Worm (Caenorhabditis elegans) whole organism, early embryonic: Measurements from ENCODE around the gene atln-1.

Experiments
- F13C5.2 ChIP-seq: sonication (generic microtip); optimal IDR thresholded peaks from 2 replicates; lab custom pipeline; 2017; ENCODE audit warnings: mild to moderate bottlenecking, missing genetic modification characterization, inconsistent platforms, missing compliant biosample characterization
- ama-1 ChIP-seq: fragments of 150-350 bp; optimal IDR thresholded peaks from 2 replicates; lab custom pipeline; 2014
- ceh-13 ChIP-seq: fragments of 200-800 bp; sonication (Bioruptor generic); optimal IDR thresholded peaks from 2 replicates; lab custom pipeline; 2018; ENCODE audit warnings: mild to moderate bottlenecking, missing genetic modification characterization, missing compliant biosample characterization
- ceh-36 ChIP-seq: sonication (generic microtip); optimal IDR thresholded peaks from 2 replicates; lab custom pipeline; 2016; ENCODE audit warnings: missing genetic modification characterization, inconsistent platforms, missing compliant biosample characterization
- ets-7 ChIP-seq: sonication (generic microtip); optimal IDR thresholded peaks from 2 replicates; lab custom pipeline; 2016; ENCODE audit warnings: missing genotype, missing genetic modification characterization, missing compliant biosample characterization
- flt-1 ChIP-seq: fragments of 200-800 bp; sonication (Bioruptor generic); IDR thresholded peaks from 2 replicates; pipeline ENCODE4 v1.3.6; 2022; ENCODE audit warnings: missing genetic modification characterization, missing compliant biosample characterization
- hmg-4 ChIP-seq: fragments of 200-800 bp; sonication (Bioruptor generic); optimal IDR thresholded peaks from 2 replicates; lab custom pipeline; 2018; ENCODE audit warnings: mild to moderate bottlenecking, missing genetic modification characterization, missing compliant biosample characterization
- pes-1 ChIP-seq: fragments of 200-800 bp; sonication (Bioruptor generic); IDR thresholded peaks from 2 replicates; pipeline ENCODE4 v1.3.6; 2022; ENCODE audit warnings: missing genetic modification reagents, missing genetic modification characterization, missing compliant biosample characterization
- tra-4 ChIP-seq: sonication (generic microtip); optimal IDR thresholded peaks from 2 replicates; lab custom pipeline; 2017; ENCODE audit warnings: missing genetic modification characterization, missing compliant biosample characterization

- TF ChIP-seq pes-1 (no peak), ceh-36 (no peak), flt-1 (GFP tag; lab: Robert Waterston, UW) (no peak), ama-1 (lab: Kevin White, UChicago) (no peak), F13C5.2 (no peak), ceh-13 (GFP tag; lab: Kevin White, UChicago) (no peak), hmg-4 (GFP tag; lab: Kevin White, UChicago) (no peak), tra-4 (no peak), ets-7 (tag; lab: Kevin White, UChicago) (no peak)
Measured at ce11 chrIV:2846264-2846663, 57.8 kb downstream of the atln-1 start, which contains the start of gene Y54G2A.40.
